Fruit fly (Drosophila melanogaster) whole organism, pupa: Measurements from ENCODE around the gene CG14312.

Experiments used
- CG14655 ChIP-seq: fragments of 200-800 bp; sonication (Bioruptor generic); optimal IDR thresholded peaks from 3 replicates; lab custom pipeline; 2017; ENCODE audit warnings: mild to moderate bottlenecking, missing biosample characterization, missing genetic modification reagents, missing genetic modification characterization
- CG15710 ChIP-seq: fragments of 200-800 bp; sonication (Bioruptor generic); optimal IDR thresholded peaks from 2 replicates; lab custom pipeline; 2018; ENCODE audit warnings: missing biosample characterization, mild to moderate bottlenecking, missing genetic modification characterization, moderate library complexity
- CG32121 ChIP-seq: fragments of 200-800 bp; sonication (Bioruptor generic); IDR thresholded peaks from 2 replicates; pipeline ENCODE4 v1.3.6; 2022; ENCODE audit warnings: missing biosample characterization, missing genetic modification characterization
- CG4496 ChIP-seq: fragments of 200-800 bp; sonication (Bioruptor generic); IDR thresholded peaks from 3 replicates; pipeline ENCODE4 v1.3.6; 2022; ENCODE audit warnings: missing biosample characterization, missing genetic modification characterization
- CG8159 ChIP-seq: fragments of 200-800 bp; sonication (Bioruptor generic); optimal IDR thresholded peaks from 3 replicates; lab custom pipeline; 2018; ENCODE audit warnings: missing biosample characterization, mild to moderate bottlenecking, missing genetic modification characterization, moderate library complexity
- CG8301 ChIP-seq: fragments of 200-800 bp; sonication (Bioruptor generic); optimal IDR thresholded peaks from 2 replicates; lab custom pipeline; 2018; ENCODE audit warnings: missing biosample characterization, mild to moderate bottlenecking, missing genetic modification characterization
- EcR ChIP-seq: fragments of 200-800 bp; sonication (Bioruptor generic); optimal IDR thresholded peaks from 3 replicates; lab custom pipeline; 2019; ENCODE audit warnings: missing biosample characterization, missing genetic modification characterization, mild to moderate bottlenecking, moderate library complexity, missing genetic modification reagents
- Ets98B ChIP-seq: fragments of 200-800 bp; sonication (Bioruptor generic); IDR thresholded peaks from 2 replicates; pipeline ENCODE4 v1.3.6; 2022; ENCODE audit warnings: missing biosample characterization, missing genetic modification characterization
- fd96Ca ChIP-seq: fragments of 200-800 bp; sonication (Bioruptor generic); IDR thresholded peaks from 3 replicates; pipeline ENCODE4 v1.3.6; 2022; ENCODE audit warnings: missing biosample characterization, missing genetic modification characterization
- rn ChIP-seq: fragments of 200-800 bp; sonication (Bioruptor generic); IDR thresholded peaks from 2 replicates; pipeline ENCODE4 v1.3.6; 2022; ENCODE audit warnings: missing biosample characterization, missing genetic modification characterization

DNA sequence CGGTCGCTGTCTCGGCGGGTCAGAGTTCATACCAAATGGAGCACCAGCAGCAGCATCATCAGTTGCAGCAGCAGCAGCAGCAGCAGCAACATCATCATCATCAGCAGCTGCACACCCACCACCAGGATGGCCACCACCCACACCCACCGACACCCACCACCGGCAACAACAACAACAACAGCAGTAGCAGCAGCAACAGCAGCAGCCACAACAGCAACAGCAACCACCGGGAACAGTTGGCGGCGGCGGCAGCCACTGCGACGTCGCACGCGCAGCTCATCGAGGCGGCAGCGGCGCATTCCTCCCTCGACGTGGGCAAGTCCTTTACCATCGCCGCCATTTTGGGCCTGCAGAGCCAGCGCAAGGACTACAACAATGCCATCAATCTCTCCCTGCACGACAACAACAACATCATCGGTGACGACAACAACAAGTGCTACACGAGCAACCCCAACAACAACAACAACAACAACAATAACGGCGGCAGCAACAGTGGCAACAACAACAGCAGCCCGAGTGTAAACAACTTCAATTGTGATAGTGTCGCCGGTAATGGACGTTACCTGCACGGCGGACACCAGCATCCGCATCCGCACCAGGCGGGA, 13.5 kb downstream of the CG14312 start:
- no peak for TF ChIP-seq CG14655
- no peak for TF ChIP-seq EcR
- TF ChIP-seq CG8301: no peak
- TF ChIP-seq CG4496 (GFP tag; lab: Robert Waterston, UW): no peak
- no peak for TF ChIP-seq CG32121
- TF ChIP-seq CG15710 (tag; lab: Kevin White, UChicago): no peak
- TF ChIP-seq rn (GFP tag; lab: Robert Waterston, UW): no peak
- TF ChIP-seq fd96Ca (GFP tag; lab: Robert Waterston, UW): no peak
- no peak for TF ChIP-seq Ets98B
- no peak for TF ChIP-seq CG8159 (tag; lab: Kevin White, UChicago)
